Worm (Caenorhabditis elegans) whole organism, mixed stage, embryonic: ENCODE data around the gene nlp-56.

ENCODE experiments used
- lsy-2 ChIP-seq: fragments of 150-350 bp; optimal IDR thresholded peaks from 2 replicates; lab custom pipeline; 2014; ENCODE audit warnings: missing biosample characterization, missing genetic modification characterization
- pha-4 ChIP-seq: fragments of 150-350 bp; optimal IDR thresholded peaks from 2 replicates; lab custom pipeline; 2018; ENCODE audit warnings: missing biosample characterization, missing genetic modification reagents, missing genetic modification characterization

DNA sequence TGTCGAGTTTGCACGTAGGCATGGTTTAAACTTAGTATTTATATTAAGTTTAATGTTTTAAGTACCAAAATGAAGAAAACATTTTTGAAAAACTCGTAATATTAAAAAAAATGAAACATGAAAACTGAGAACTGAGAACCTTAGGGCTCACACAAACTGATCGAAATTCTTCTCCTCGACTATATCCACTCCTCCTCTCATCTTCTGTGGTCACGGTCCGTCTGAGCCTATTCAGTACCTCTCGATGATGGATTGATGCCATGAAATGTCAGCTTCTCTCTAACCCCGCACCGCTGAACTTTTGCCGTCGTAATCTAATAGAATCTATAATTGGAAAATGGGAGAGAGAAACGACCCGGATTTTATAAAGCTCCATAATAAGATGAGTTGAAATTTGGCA lies at the start of gene nlp-56:
- TF ChIP-seq pha-4: no peak
- no peak for TF ChIP-seq lsy-2 (tag; lab: Kevin White, UChicago)
